Worm (Caenorhabditis elegans) whole organism, L4 larva: ENCODE measurements around the gene Y51A2D.21.

Source experiments
- R02D3.7 ChIP-seq: fragments of 150-350 bp; sonication (generic microtip); optimal IDR thresholded peaks from 3 replicates; lab custom pipeline; 2014; ENCODE audit warnings: missing biosample characterization, missing genetic modification characterization
- Y48G9A.11 ChIP-seq: fragments of 200-800 bp; sonication (Bioruptor generic); IDR thresholded peaks from 2 replicates; pipeline ENCODE4 v1.3.6; 2022; ENCODE audit warnings: missing genetic modification reagents, missing genetic modification characterization, missing compliant biosample characterization
- ama-1 ChIP-seq: fragments of 150-350 bp; optimal IDR thresholded peaks from 2 replicates; lab custom pipeline; 2014; ENCODE audit warnings: inconsistent platforms, mixed read lengths
- lin-13 ChIP-seq: fragments of 150-350 bp; optimal IDR thresholded peaks from 2 replicates; lab custom pipeline; 2014; ENCODE audit warnings: missing biosample characterization, missing genetic modification reagents, missing genetic modification characterization
- nhr-111 ChIP-seq: fragments of 200-800 bp; sonication (Bioruptor generic); optimal IDR thresholded peaks from 2 replicates; lab custom pipeline; 2018; ENCODE audit warnings: mild to moderate bottlenecking, missing genetic modification characterization, missing compliant biosample characterization
- nhr-237 ChIP-seq: sonication (generic microtip); optimal IDR thresholded peaks from 2 replicates; lab custom pipeline; 2017; ENCODE audit warnings: missing biosample characterization, missing genetic modification characterization
- nhr-28 ChIP-seq: fragments of 150-350 bp; optimal IDR thresholded peaks from 2 replicates; lab custom pipeline; 2014; ENCODE audit warnings: missing biosample characterization, missing genetic modification characterization
- skn-1 ChIP-seq: fragments of 150-350 bp; optimal IDR thresholded peaks from 2 replicates; lab custom pipeline; 2014; ENCODE audit warnings: missing biosample characterization, missing genetic modification characterization
- zag-1 ChIP-seq: fragments of 150-350 bp; optimal IDR thresholded peaks from 2 replicates; lab custom pipeline; 2014; ENCODE audit warnings: missing biosample characterization, missing genetic modification characterization
- ztf-11 ChIP-seq: fragments of 150-350 bp; optimal IDR thresholded peaks from 2 replicates; lab custom pipeline; 2014; ENCODE audit warnings: missing biosample characterization, missing genetic modification characterization

DNA sequence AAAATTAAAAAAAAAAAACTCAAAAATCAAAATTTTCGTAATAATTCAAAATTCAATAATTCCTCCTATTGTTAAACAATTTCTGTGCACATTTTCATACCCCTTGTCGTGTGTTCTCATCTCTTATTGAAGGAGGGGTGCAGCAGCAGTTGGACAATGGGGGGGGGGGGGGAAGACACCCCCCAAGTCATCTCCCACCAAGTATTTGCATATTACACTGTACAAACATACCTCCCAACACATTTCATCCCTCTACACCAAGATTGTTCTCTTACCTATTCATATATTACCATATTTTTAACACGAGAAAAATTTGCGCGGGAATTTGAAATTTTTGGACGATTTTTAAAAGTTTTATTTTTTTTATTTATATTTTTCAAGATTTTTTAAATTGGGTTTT is 24.6 kb downstream of the Y51A2D.21 start:
- TF ChIP-seq nhr-28 (tag; lab: Kevin White, UChicago) (no peak), ama-1 (lab: Kevin White, UChicago) (no peak), lin-13 (GFP tag; lab: Kevin White, UChicago) (no peak), Y48G9A.11 (GFP tag; lab: Robert Waterston, UW) (no peak), R02D3.7 (no peak), nhr-111 (GFP tag; lab: Kevin White, UChicago) (no peak), ztf-11 (tag; lab: Kevin White, UChicago) (no peak), zag-1 (no peak), nhr-237 (tag; lab: Kevin White, UChicago) (no peak), skn-1 (tag; lab: Kevin White, UChicago) (no peak)
